Worm (Caenorhabditis elegans): ENCODE data around the gene F14H3.6.

DNA sequence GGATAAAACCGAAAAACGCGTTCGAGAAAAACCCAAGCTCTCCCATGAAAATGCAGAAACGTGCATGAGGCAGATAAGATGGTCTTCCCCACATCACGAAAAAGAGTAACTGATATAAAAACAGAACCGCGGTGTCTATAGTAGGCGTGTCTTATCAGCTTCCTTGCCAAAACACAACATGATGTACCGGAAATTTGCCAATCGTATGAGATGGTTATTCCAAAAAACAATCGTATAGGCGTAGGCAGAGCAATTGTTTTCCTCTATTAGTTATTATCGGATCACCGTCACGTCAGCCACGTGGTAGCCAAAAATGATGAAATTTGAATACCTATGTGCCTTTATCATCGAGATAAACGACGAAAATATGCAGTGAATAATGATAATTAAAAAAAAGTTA, 40.7 kb upstream of the F14H3.6 start, which contains the start of gene str-7:
- TF ChIP-seq pha-4 (tag; optimal IDR thresholded peaks at IDR 0.05) = no peak
- TF ChIP-seq unc-39 (tag; optimal IDR thresholded peaks at IDR 0.05) = no peak
- TF ChIP-seq elt-3 (tag; optimal IDR thresholded peaks at IDR 0.05) = no peak
- TF ChIP-seq flh-1 (GFP tag; optimal IDR thresholded peaks at IDR 0.05) = no peak
- TF ChIP-seq unc-120 (tag; optimal IDR thresholded peaks at IDR 0.05; ENCODE audit: poor library complexity, severe bottlenecking) = no peak
